Fruit fly (Drosophila melanogaster) whole organism, embryonic: ENCODE measurements around the gene sxe2.

ENCODE experiments used
- Atf6 ChIP-seq: fragments of 200-800 bp; sonication (Bioruptor generic); IDR thresholded peaks from 2 replicates; pipeline ENCODE4 v1.3.6; 2022; ENCODE audit warnings: missing biosample characterization, missing genetic modification characterization
- BEAF-32 ChIP-seq: fragments of 200-800 bp; sonication (Bioruptor generic); optimal IDR thresholded peaks from 3 replicates; lab custom pipeline; 2017; ENCODE audit warnings: missing biosample characterization, missing genetic modification characterization, mild to moderate bottlenecking, moderate library complexity, missing genetic modification reagents
- CG12769 ChIP-seq: fragments of 200-800 bp; sonication (Bioruptor generic); optimal IDR thresholded peaks from 2 replicates; lab custom pipeline; 2019; ENCODE audit warnings: missing biosample characterization, mild to moderate bottlenecking, missing genetic modification characterization, moderate library complexity
- CG13296 ChIP-seq: fragments of 200-800 bp; sonication (Bioruptor generic); optimal IDR thresholded peaks from 3 replicates; lab custom pipeline; 2018; ENCODE audit warnings: missing biosample characterization, mild to moderate bottlenecking, missing genetic modification characterization
- CG17568 ChIP-seq: fragments of 200-800 bp; sonication (Bioruptor generic); optimal IDR thresholded peaks from 2 replicates; lab custom pipeline; 2018; ENCODE audit warnings: missing biosample characterization, mild to moderate bottlenecking, missing genetic modification characterization, moderate library complexity
- CG1792 ChIP-seq: fragments of 200-800 bp; sonication (Bioruptor generic); optimal IDR thresholded peaks from 2 replicates; lab custom pipeline; 2016; ENCODE audit warnings: missing biosample characterization, missing genetic modification characterization
- CG1832 ChIP-seq: fragments of 200-800 bp; sonication (Bioruptor generic); optimal IDR thresholded peaks from 2 replicates; lab custom pipeline; 2017; ENCODE audit warnings: missing biosample characterization, mild to moderate bottlenecking, missing genetic modification characterization, inconsistent platforms
- CG2199 ChIP-seq: fragments of 200-800 bp; sonication (Bioruptor generic); IDR thresholded peaks from 3 replicates; pipeline ENCODE4 v1.3.6; 2022; ENCODE audit warnings: missing biosample characterization, missing genetic modification characterization
- CG30403 ChIP-seq: fragments of 200-800 bp; sonication (Bioruptor generic); optimal IDR thresholded peaks from 3 replicates; lab custom pipeline; 2016; ENCODE audit warnings: missing biosample characterization, missing genetic modification characterization
- CG3163 ChIP-seq: fragments of 200-800 bp; sonication (Bioruptor generic); optimal IDR thresholded peaks from 3 replicates; lab custom pipeline; 2016; ENCODE audit warnings: missing biosample characterization, missing genetic modification characterization
- CG32772 ChIP-seq: fragments of 200-800 bp; sonication (Bioruptor generic); IDR thresholded peaks from 2 replicates; pipeline ENCODE4 v1.3.6; 2022; ENCODE audit warnings: missing biosample characterization, missing genetic modification characterization
- CG33557 ChIP-seq: fragments of 200-800 bp; sonication (Bioruptor generic); optimal IDR thresholded peaks from 2 replicates; lab custom pipeline; 2019; ENCODE audit warnings: missing biosample characterization, mild to moderate bottlenecking, missing genetic modification characterization, moderate library complexity
- CG34224 ChIP-seq: fragments of 200-800 bp; sonication (Bioruptor generic); IDR thresholded peaks from 3 replicates; pipeline ENCODE4 v1.3.6; 2022; ENCODE audit warnings: missing biosample characterization, missing genetic modification characterization; ENCODE audit not compliant: partially characterized antibody
- CG5180 ChIP-seq: fragments of 200-800 bp; sonication (Bioruptor generic); optimal IDR thresholded peaks from 3 replicates; lab custom pipeline; 2017; ENCODE audit warnings: missing biosample characterization, missing genetic modification characterization, mild to moderate bottlenecking, moderate library complexity, missing genetic modification reagents
- CG6254 ChIP-seq: fragments of 200-800 bp; sonication (Bioruptor generic); optimal IDR thresholded peaks from 3 replicates; lab custom pipeline; 2017; ENCODE audit warnings: mild to moderate bottlenecking, missing biosample characterization, missing genetic modification reagents, missing genetic modification characterization
- CG6813 ChIP-seq: fragments of 200-800 bp; sonication (Bioruptor generic); optimal IDR thresholded peaks from 2 replicates; lab custom pipeline; 2017; ENCODE audit warnings: missing biosample characterization, missing genetic modification characterization, mild to moderate bottlenecking, moderate library complexity, missing genetic modification reagents
- CG7928 ChIP-seq: fragments of 200-800 bp; sonication (Bioruptor generic); optimal IDR thresholded peaks from 2 replicates; lab custom pipeline; 2017; ENCODE audit warnings: missing biosample characterization, mild to moderate bottlenecking, missing genetic modification characterization
- CG8478 ChIP-seq: fragments of >200 bp; optimal IDR thresholded peaks from 2 replicates; lab custom pipeline; 2018
- CG8924 ChIP-seq: fragments of 200-800 bp; optimal IDR thresholded peaks from 3 replicates; lab custom pipeline; 2019; ENCODE audit warnings: missing biosample characterization, mild to moderate bottlenecking, missing genetic modification characterization, moderate library complexity
- CG9817 ChIP-seq: fragments of 200-800 bp; sonication (Bioruptor generic); optimal IDR thresholded peaks from 2 replicates; lab custom pipeline; 2018; ENCODE audit warnings: missing biosample characterization, mild to moderate bottlenecking, missing genetic modification characterization, moderate library complexity
- CG9876 ChIP-seq: fragments of 200-800 bp; sonication (Bioruptor generic); optimal IDR thresholded peaks from 2 replicates; lab custom pipeline; 2016; ENCODE audit warnings: missing biosample characterization, missing genetic modification characterization
- E2f1 ChIP-seq: fragments of 200-800 bp; sonication (Bioruptor generic); IDR thresholded peaks from 2 replicates; pipeline ENCODE4 v1.3.6; 2022; ENCODE audit warnings: missing biosample characterization, missing genetic modification characterization
- ERR ChIP-seq: fragments of 200-800 bp; sonication (Bioruptor generic); optimal IDR thresholded peaks from 2 replicates; lab custom pipeline; 2016; ENCODE audit warnings: missing biosample characterization, missing genetic modification characterization
- Fer2 ChIP-seq: fragments of 200-800 bp; sonication (Bioruptor generic); optimal IDR thresholded peaks from 2 replicates; lab custom pipeline; 2018; ENCODE audit warnings: missing biosample characterization, mild to moderate bottlenecking, missing genetic modification characterization, moderate library complexity
- Gug ChIP-seq: fragments of 200-800 bp; sonication (Bioruptor generic); IDR thresholded peaks from 4 replicates; pipeline ENCODE4 v1.3.6; 2022; ENCODE audit warnings: missing biosample characterization, missing genetic modification characterization
- HmgZ ChIP-seq: fragments of 200-800 bp; sonication (Bioruptor generic); optimal IDR thresholded peaks from 2 replicates; lab custom pipeline; 2018; ENCODE audit warnings: missing biosample characterization, mild to moderate bottlenecking, missing genetic modification characterization
- MTF-1 ChIP-seq: fragments of 200-800 bp; sonication (Bioruptor generic); optimal IDR thresholded peaks from 2 replicates; lab custom pipeline; 2018; ENCODE audit warnings: missing biosample characterization, mild to moderate bottlenecking, missing genetic modification characterization, borderline replicate concordance
- NK7.1 ChIP-seq: fragments of 200-800 bp; sonication (Bioruptor generic); optimal IDR thresholded peaks from 3 replicates; lab custom pipeline; 2016; ENCODE audit warnings: missing biosample characterization, missing genetic modification characterization
- Sox100B ChIP-seq: fragments of 200-800 bp; sonication (Bioruptor generic); optimal IDR thresholded peaks from 3 replicates; lab custom pipeline; 2018; ENCODE audit warnings: missing biosample characterization, mild to moderate bottlenecking, missing genetic modification characterization
- Spps ChIP-seq: fragments of 200-800 bp; sonication (Bioruptor generic); optimal IDR thresholded peaks from 2 replicates; lab custom pipeline; 2018; ENCODE audit warnings: missing biosample characterization, mild to moderate bottlenecking, missing genetic modification characterization
- Sry-δ ChIP-seq: fragments of 200-800 bp; sonication (Bioruptor generic); optimal IDR thresholded peaks from 2 replicates; lab custom pipeline; 2016; ENCODE audit warnings: missing biosample characterization, missing genetic modification characterization
- Stat92E ChIP-seq, 3 experiments: fragments of >200 bp in 2 of 3; fragments of 200-800 bp in 1 of 3; sonication (Bioruptor generic) in 1 of 3; optimal IDR thresholded peaks; 2 replicates each; lab custom pipeline; 2017 to 2019; ENCODE audit warnings: missing biosample characterization in 3 of 3, missing genetic modification characterization in 3 of 3, mild to moderate bottlenecking in 1 of 3, moderate library complexity in 1 of 3
- Usf ChIP-seq: fragments of 200-800 bp; sonication (Bioruptor generic); optimal IDR thresholded peaks from 2 replicates; lab custom pipeline; 2017; ENCODE audit warnings: missing genotype, missing biosample characterization, missing genetic modification characterization
- bab2 ChIP-seq: fragments of 200-800 bp; sonication (Bioruptor generic); optimal IDR thresholded peaks from 2 replicates; lab custom pipeline; 2016; ENCODE audit warnings: missing biosample characterization, missing genetic modification characterization
- cato ChIP-seq: fragments of 200-800 bp; sonication (Bioruptor generic); optimal IDR thresholded peaks from 2 replicates; lab custom pipeline; 2016; ENCODE audit warnings: missing biosample characterization, missing genetic modification characterization, borderline replicate concordance
- gem ChIP-seq: fragments of 200-800 bp; sonication (Bioruptor generic); optimal IDR thresholded peaks from 2 replicates; lab custom pipeline; 2019; ENCODE audit warnings: missing biosample characterization, mild to moderate bottlenecking, missing genetic modification characterization, moderate library complexity
- hb ChIP-seq: fragments of 200-800 bp; sonication (Bioruptor generic); IDR thresholded peaks from 3 replicates; pipeline ENCODE4 v1.3.6; 2022; ENCODE audit warnings: missing biosample characterization, missing genetic modification characterization; ENCODE audit not compliant: partially characterized antibody
- hth ChIP-seq: fragments of >200 bp; optimal IDR thresholded peaks from 2 replicates; lab custom pipeline; 2017; ENCODE audit warnings: inconsistent platforms
- mam ChIP-seq: fragments of 200-800 bp; sonication (Bioruptor generic); optimal IDR thresholded peaks from 3 replicates; lab custom pipeline; 2016; ENCODE audit warnings: missing biosample characterization, missing genetic modification characterization
- oc ChIP-seq: fragments of 200-800 bp; sonication (Bioruptor generic); optimal IDR thresholded peaks from 2 replicates; lab custom pipeline; 2018; ENCODE audit warnings: missing biosample characterization, mild to moderate bottlenecking, missing genetic modification characterization, moderate library complexity
- sd ChIP-seq: fragments of 200-800 bp; sonication (Bioruptor generic); optimal IDR thresholded peaks from 3 replicates; lab custom pipeline; 2018; ENCODE audit warnings: missing biosample characterization, mild to moderate bottlenecking, missing genetic modification characterization, moderate library complexity
- sens ChIP-seq: fragments of 200-800 bp; sonication (Bioruptor generic); peaks from one replicate; lab custom pipeline; 2016; ENCODE audit warnings: missing biosample characterization, missing genetic modification characterization
- sisA ChIP-seq: fragments of 200-800 bp; sonication (Bioruptor generic); IDR thresholded peaks from 2 replicates; pipeline ENCODE4 v1.3.6; 2022; ENCODE audit warnings: missing biosample characterization, missing genetic modification characterization
- slbo ChIP-seq: fragments of 200-800 bp; sonication (Bioruptor generic); IDR thresholded peaks from 2 replicates; pipeline ENCODE4 v1.3.6; 2022; ENCODE audit warnings: missing biosample characterization, missing genetic modification characterization
- tin ChIP-seq: fragments of 200-800 bp; sonication (Bioruptor generic); optimal IDR thresholded peaks from 3 replicates; lab custom pipeline; 2016; ENCODE audit warnings: missing biosample characterization, missing genetic modification characterization
- tio ChIP-seq: fragments of 200-800 bp; sonication (Bioruptor generic); optimal IDR thresholded peaks from 2 replicates; lab custom pipeline; 2017; ENCODE audit warnings: missing biosample characterization, missing genetic modification characterization, inconsistent platforms
- yki ChIP-seq: fragments of >200 bp; optimal IDR thresholded peaks from 3 replicates; lab custom pipeline; 2018
- zfh2 ChIP-seq: fragments of 200-800 bp; sonication (Bioruptor generic); optimal IDR thresholded peaks from 2 replicates; lab custom pipeline; 2016; ENCODE audit warnings: missing biosample characterization, missing genetic modification characterization

The sxe2 gene

DNA sequence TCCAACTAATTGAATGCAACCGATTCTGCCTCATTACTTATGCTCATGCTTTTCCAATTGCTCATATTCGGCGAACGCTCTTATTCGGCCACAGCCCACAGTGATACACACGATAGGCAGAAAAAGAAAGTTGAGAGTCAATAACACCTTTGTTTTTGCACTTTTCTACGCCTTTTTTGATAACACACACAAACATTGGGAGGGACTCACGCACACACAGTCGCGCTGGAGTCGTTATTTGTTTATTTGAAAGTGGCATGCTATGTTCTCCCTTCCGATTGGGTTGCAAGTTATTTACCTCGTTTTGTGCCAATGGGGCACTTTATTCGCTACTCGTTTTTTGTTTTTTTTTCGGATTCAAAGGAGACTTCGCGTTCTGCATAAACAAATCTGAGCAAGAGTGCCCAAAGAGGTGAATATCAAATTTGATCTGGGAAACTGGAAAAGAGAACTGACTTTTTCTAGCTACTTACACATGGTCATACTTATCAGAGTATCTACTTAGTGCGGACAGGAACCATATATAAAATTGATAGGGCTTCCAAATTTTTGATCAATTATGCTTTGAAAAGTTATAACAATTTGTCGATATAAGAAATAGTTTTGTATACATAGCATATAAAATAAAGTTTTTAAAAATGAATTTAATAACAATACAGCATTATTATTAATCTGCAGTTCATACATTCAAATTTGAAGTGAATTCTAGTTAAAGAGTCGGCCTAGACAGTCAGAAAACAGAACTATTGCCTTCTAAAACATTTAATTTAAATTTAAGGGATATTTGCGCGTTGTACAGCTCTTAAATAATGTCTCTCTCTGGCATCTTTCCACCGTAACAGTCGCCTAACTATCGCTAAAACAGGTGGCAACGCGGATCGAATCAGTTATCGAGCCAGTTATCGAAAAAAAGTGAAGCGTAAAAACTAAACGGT is 14.9 kb downstream of the sxe2 start, which contains the start of the genes Mhcl and Akt (continued):
- TF ChIP-seq oc (tag; lab: Kevin White, UChicago) (no peak), sisA (GFP tag; lab: Robert Waterston, UW) (peak; percentile 38; the same call in 1 of the 2 replicates), CG1832 (no peak), CG17568 (GFP tag; lab: Kevin White, UChicago) (no peak), Sox100B (GFP tag; lab: Kevin White, UChicago) (no peak), CG8924 (tag; lab: Kevin White, UChicago) (peak; percentile 33), NK7.1 (GFP tag; lab: Kevin White, UChicago) (no peak), CG5180 (GFP tag; lab: Kevin White, UChicago) (no peak), CG32772 (GFP tag; lab: Robert Waterston, UW) (no peak; the same call in 1 of the 2 replicates), BEAF-32 (peak; percentile 86), CG12769 (tag; lab: Kevin White, UChicago) (no peak), sens (peak; percentile 85), tio (peak; percentile 33), Fer2 (peak; percentile 13), Sry-δ (GFP tag; lab: Kevin White, UChicago) (peak; percentile 73), ERR (GFP tag; lab: Kevin White, UChicago) (no peak), bab2 (GFP tag; lab: Kevin White, UChicago) (no peak), Spps (tag; lab: Kevin White, UChicago) (no peak), zfh2 (GFP tag; lab: Kevin White, UChicago) (peak; percentile 28), cato (GFP tag; lab: Kevin White, UChicago) (no peak), tin (peak; percentile 5), Stat92E (GFP tag; optimal IDR thresholded peaks at IDR 0.05; lab: Kevin White, UChicago) (no peak), CG1792 (GFP tag; lab: Kevin White, UChicago) (no peak), HmgZ (no peak), CG2199 (GFP tag; lab: Robert Waterston, UW) (no peak), Usf (GFP tag; lab: Kevin White, UChicago) (no peak), hb (GFP tag; lab: Robert Waterston, UW) (peak; percentile 65; the same call in 1 of the 3 replicates), CG8478 (lab: Kevin White, UChicago) (peak; percentile 23), hth (lab: Kevin White, UChicago) (no peak), CG33557 (GFP tag; lab: Kevin White, UChicago) (no peak), CG7928 (GFP tag; lab: Kevin White, UChicago) (peak; percentile 73), CG34224 (GFP tag; lab: Robert Waterston, UW) (0 out of 3 replicates have a peak, but pooled peaks have one; percentile 13), CG3163 (no peak), yki (lab: Kevin White, UChicago) (no peak), CG13296 (no peak), Gug (GFP tag; lab: Robert Waterston, UW) (0 out of 4 replicates have a peak, but pooled peaks have one; percentile 19), MTF-1 (no peak), CG6254 (GFP tag; lab: Kevin White, UChicago) (no peak), gem (tag; lab: Kevin White, UChicago) (peak; percentile 32), CG6813 (GFP tag; lab: Kevin White, UChicago) (no peak), E2f1 (no peak), CG9817 (tag; lab: Kevin White, UChicago) (no peak), slbo (peak; percentile 56), Atf6 (GFP tag; lab: Robert Waterston, UW) (no peak), sd (tag; lab: Kevin White, UChicago) (no peak), CG9876 (GFP tag; lab: Kevin White, UChicago) (peak; percentile 15), mam (GFP tag; lab: Kevin White, UChicago) (peak; percentile 37), CG30403 (GFP tag; lab: Kevin White, UChicago) (peak; percentile 15)
